Worm (Caenorhabditis elegans): Measurements from ENCODE around the gene Y53C12A.3.

DNA sequence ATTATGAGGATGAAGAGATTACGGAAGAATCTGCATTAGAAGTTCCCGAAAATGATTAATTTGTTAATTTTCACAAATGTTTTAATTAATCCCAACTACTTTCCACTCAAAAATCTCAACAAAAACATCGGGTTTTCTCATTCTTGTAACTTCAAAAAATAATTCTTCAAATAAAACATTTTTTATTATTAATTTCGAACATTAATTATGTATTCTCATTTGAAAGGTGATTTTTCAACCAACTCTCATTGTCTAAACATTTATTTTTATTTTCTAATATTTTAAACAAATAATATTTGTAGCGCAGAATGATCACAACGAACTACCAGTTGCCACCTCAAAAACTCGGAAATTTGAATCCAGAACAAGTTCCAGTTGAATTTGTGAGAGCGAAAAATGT lies 34.7 kb downstream of the Y53C12A.3 start, which contains the start of gene ZK1320.7:
- no peak for TF ChIP-seq nhr-28 (tag; optimal IDR thresholded peaks at IDR 0.05)
- no peak for TF ChIP-seq skn-1 (tag; optimal IDR thresholded peaks at IDR 0.05)
- TF ChIP-seq tbx-2 (tag; optimal IDR thresholded peaks at IDR 0.05): no peak

Measured in whole organism, L3 larva.